Worm (Caenorhabditis elegans) whole organism, young adult: Measurements from ENCODE around the gene best-23.

Source experiments
- ama-1 ChIP-seq, 3 experiments: fragments of 150-350 bp in 1 of 3; sonication (generic microtip) in 2 of 3; optimal IDR thresholded peaks; 2 replicates each; lab custom pipeline; 2014 to 2018; ENCODE audit warnings: missing biosample characterization in 2 of 3, missing genetic modification characterization in 2 of 3, missing genetic modification reagents in 2 of 3
- lin-35 ChIP-seq, 3 experiments: fragments of 150-350 bp in 2 of 3; sonication (generic microtip) in 1 of 3; optimal IDR thresholded peaks; 2 replicates each; lab custom pipeline; 2014 to 2018; ENCODE audit warnings: missing biosample characterization in 3 of 3, missing genetic modification characterization in 3 of 3, missing genetic modification reagents in 3 of 3
- ztf-6 ChIP-seq: fragments of 200-800 bp; sonication (Bioruptor generic); IDR thresholded peaks from 2 replicates; pipeline ENCODE4 v1.3.6; 2022; ENCODE audit warnings: missing genetic modification reagents, missing genetic modification characterization, missing compliant biosample characterization

- TF ChIP-seq ztf-6: no peak
- TF ChIP-seq lin-35 (GFP tag; optimal IDR thresholded peaks at IDR 0.05; lab: Kevin White, UChicago): no peak
- TF ChIP-seq ama-1 (optimal IDR thresholded peaks at IDR 0.05; lab: Kevin White, UChicago): no peak
- TF ChIP-seq ama-1 (GFP tag; optimal IDR thresholded peaks at IDR 0.05; lab: Kevin White, UChicago): no peak
Observed at ce11 chrII:7870062-7870461, 37.3 kb downstream of the best-23 start, which contains the start of gene ztf-17.
